Worm (Caenorhabditis elegans): ENCODE measurements around the gene C54F6.17.

DNA sequence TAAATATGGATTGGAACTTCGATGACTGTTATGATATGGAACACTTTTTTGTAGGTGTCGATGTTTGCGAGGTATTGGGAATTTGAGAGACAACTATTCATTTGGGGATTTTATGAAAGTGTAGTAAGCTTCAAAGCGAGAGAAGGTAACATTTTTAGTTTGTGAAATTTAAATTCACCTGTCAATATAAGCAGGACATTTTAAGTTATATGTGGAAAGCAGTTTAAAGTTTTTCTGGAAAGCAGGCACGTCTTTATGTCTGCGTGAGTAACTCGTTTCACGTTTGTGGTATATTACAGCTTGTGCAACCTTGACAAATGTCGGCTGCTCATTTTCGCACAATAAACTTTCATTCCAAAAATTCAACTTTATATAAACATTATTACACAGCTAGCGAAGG is 23.0 kb upstream of the C54F6.17 start, which contains the start of gene srh-229:
- TF ChIP-seq nhr-237 (tag; optimal IDR thresholded peaks at IDR 0.05) (no peak), lin-32 (GFP tag; optimal IDR thresholded peaks at IDR 0.05) (no peak), pha-4 (tag; optimal IDR thresholded peaks at IDR 0.05) (no peak), nhr-28 (tag; optimal IDR thresholded peaks at IDR 0.05) (no peak), hlh-1 (tag; optimal IDR thresholded peaks at IDR 0.05) (no peak), unc-39 (tag; optimal IDR thresholded peaks at IDR 0.05) (no peak)
